Worm (Caenorhabditis elegans) whole organism, mixed stage, embryonic: Measurements from ENCODE around the gene dlc-2.
A peak's percentile ranks its signal among the peaks of the same experiment; 100 is the strongest.

ENCODE experiments used
- M03D4.4 ChIP-seq: sonication (generic microtip); optimal IDR thresholded peaks from 2 replicates; lab custom pipeline; 2017; ENCODE audit warnings: mild to moderate bottlenecking, missing genetic modification characterization, missing compliant biosample characterization
- bed-3 ChIP-seq: fragments of 200-800 bp; sonication (Bioruptor generic); optimal IDR thresholded peaks from 3 replicates; lab custom pipeline; 2018; ENCODE audit warnings: mild to moderate bottlenecking, missing genetic modification characterization, moderate library complexity, missing compliant biosample characterization
- blmp-1 ChIP-seq: fragments of 150-350 bp; optimal IDR thresholded peaks from 2 replicates; lab custom pipeline; 2014; ENCODE audit warnings: missing biosample characterization, missing genetic modification characterization
- ceh-39 ChIP-seq: fragments of 150-350 bp; optimal IDR thresholded peaks from 2 replicates; lab custom pipeline; 2014; ENCODE audit warnings: missing biosample characterization, missing genetic modification characterization
- ceh-43 ChIP-seq: fragments of 200-800 bp; sonication (Bioruptor generic); optimal IDR thresholded peaks from 2 replicates; lab custom pipeline; 2018; ENCODE audit warnings: mild to moderate bottlenecking, missing genetic modification characterization, moderate library complexity, missing compliant biosample characterization
- ceh-83 ChIP-seq: fragments of 200-800 bp; sonication (Bioruptor generic); optimal IDR thresholded peaks from 2 replicates; lab custom pipeline; 2018; ENCODE audit warnings: mild to moderate bottlenecking, missing genetic modification characterization, missing compliant biosample characterization
- ces-1 ChIP-seq: fragments of 150-350 bp; optimal IDR thresholded peaks from 2 replicates; lab custom pipeline; 2014; ENCODE audit warnings: missing biosample characterization, missing genetic modification reagents, missing genetic modification characterization
- cnd-1 ChIP-seq: fragments of 200-800 bp; sonication (Bioruptor generic); optimal IDR thresholded peaks from 2 replicates; lab custom pipeline; 2018; ENCODE audit warnings: mild to moderate bottlenecking, missing genetic modification characterization, missing compliant biosample characterization
- drap-1 ChIP-seq: fragments of 200-800 bp; sonication (Bioruptor generic); optimal IDR thresholded peaks from 3 replicates; lab custom pipeline; 2018; ENCODE audit warnings: mild to moderate bottlenecking, missing genetic modification characterization, missing compliant biosample characterization
- elt-1 ChIP-seq: sonication (generic microtip); optimal IDR thresholded peaks from 2 replicates; lab custom pipeline; 2017; ENCODE audit warnings: missing genetic modification characterization, mild to moderate bottlenecking, missing compliant biosample characterization, antibody characterized with exemption, moderate library complexity, borderline replicate concordance; ENCODE audit not compliant: insufficient read depth
- flh-1 ChIP-seq: fragments of 200-800 bp; sonication (Bioruptor generic); optimal IDR thresholded peaks from 2 replicates; lab custom pipeline; 2018; ENCODE audit warnings: mild to moderate bottlenecking, missing genetic modification characterization, moderate library complexity, missing compliant biosample characterization
- ham-2 ChIP-seq: fragments of 200-800 bp; sonication (Bioruptor generic); optimal IDR thresholded peaks from 2 replicates; lab custom pipeline; 2018; ENCODE audit warnings: mild to moderate bottlenecking, missing genetic modification characterization, missing compliant biosample characterization
- hlh-1 ChIP-seq: fragments of 150-350 bp; optimal IDR thresholded peaks from 2 replicates; lab custom pipeline; 2014; ENCODE audit warnings: missing biosample characterization, missing genetic modification reagents, missing genetic modification characterization
- lin-13 ChIP-seq: fragments of 150-350 bp; optimal IDR thresholded peaks from 2 replicates; lab custom pipeline; 2014; ENCODE audit warnings: missing biosample characterization, missing genetic modification characterization
- lin-32 ChIP-seq: fragments of 200-800 bp; sonication (Bioruptor generic); optimal IDR thresholded peaks from 2 replicates; lab custom pipeline; 2018; ENCODE audit warnings: mild to moderate bottlenecking, missing genetic modification characterization, missing compliant biosample characterization
- lsy-2 ChIP-seq: fragments of 150-350 bp; optimal IDR thresholded peaks from 2 replicates; lab custom pipeline; 2014; ENCODE audit warnings: missing biosample characterization, missing genetic modification characterization
- mab-5 ChIP-seq: fragments of 150-350 bp; optimal IDR thresholded peaks from 2 replicates; lab custom pipeline; 2014; ENCODE audit warnings: missing biosample characterization, missing genetic modification characterization
- mep-1 ChIP-seq: fragments of 150-350 bp; optimal IDR thresholded peaks from 2 replicates; lab custom pipeline; 2017; ENCODE audit warnings: missing biosample characterization, missing genetic modification reagents, missing genetic modification characterization, inconsistent platforms
- mls-2 ChIP-seq: sonication (generic microtip); optimal IDR thresholded peaks from 2 replicates; lab custom pipeline; 2016; ENCODE audit warnings: mild to moderate bottlenecking, missing genetic modification characterization, moderate library complexity, missing compliant biosample characterization
- nhr-12 ChIP-seq: fragments of 150-350 bp; optimal IDR thresholded peaks from 2 replicates; lab custom pipeline; 2014; ENCODE audit warnings: missing biosample characterization, missing genetic modification characterization
- nhr-2 ChIP-seq: fragments of 150-350 bp; optimal IDR thresholded peaks from 2 replicates; lab custom pipeline; 2014; ENCODE audit warnings: missing biosample characterization, missing genetic modification characterization
- nhr-237 ChIP-seq: fragments of 150-350 bp; optimal IDR thresholded peaks from 2 replicates; lab custom pipeline; 2014; ENCODE audit warnings: missing biosample characterization, missing genetic modification characterization
- nhr-28 ChIP-seq: fragments of 150-350 bp; optimal IDR thresholded peaks from 2 replicates; lab custom pipeline; 2014; ENCODE audit warnings: missing biosample characterization, missing genetic modification characterization
- nhr-76 ChIP-seq: sonication (generic microtip); optimal IDR thresholded peaks from 2 replicates; lab custom pipeline; 2017; ENCODE audit warnings: missing biosample characterization, missing genetic modification characterization
- pha-4 ChIP-seq: fragments of 150-350 bp; optimal IDR thresholded peaks from 2 replicates; lab custom pipeline; 2018; ENCODE audit warnings: missing biosample characterization, missing genetic modification reagents, missing genetic modification characterization
- sem-2 ChIP-seq: fragments of 200-800 bp; sonication (Bioruptor generic); optimal IDR thresholded peaks from 2 replicates; lab custom pipeline; 2018; ENCODE audit warnings: mild to moderate bottlenecking, missing genetic modification characterization, missing compliant biosample characterization
- snpc-4 ChIP-seq: fragments of 150-350 bp; optimal IDR thresholded peaks from 2 replicates; lab custom pipeline; 2014; ENCODE audit warnings: missing biosample characterization, missing genetic modification characterization
- sptf-1 ChIP-seq: sonication (generic microtip); optimal IDR thresholded peaks from 2 replicates; lab custom pipeline; 2017; ENCODE audit warnings: mild to moderate bottlenecking, missing genetic modification characterization, moderate library complexity, missing compliant biosample characterization
- tbx-8 ChIP-seq: fragments of 200-800 bp; sonication (Bioruptor generic); optimal IDR thresholded peaks from 2 replicates; lab custom pipeline; 2018; ENCODE audit warnings: mild to moderate bottlenecking, missing genetic modification characterization, moderate library complexity, missing compliant biosample characterization
- unc-120 ChIP-seq: sonication (generic microtip); optimal IDR thresholded peaks from 2 replicates; lab custom pipeline; 2017; ENCODE audit warnings: missing genetic modification characterization, missing compliant biosample characterization; ENCODE audit not compliant: poor library complexity, severe bottlenecking
- unc-62 ChIP-seq: fragments of 150-350 bp; optimal IDR thresholded peaks from 2 replicates; lab custom pipeline; 2014; ENCODE audit warnings: missing biosample characterization, missing genetic modification reagents, missing genetic modification characterization
- zip-8 ChIP-seq: fragments of 150-350 bp; optimal IDR thresholded peaks from 2 replicates; lab custom pipeline; 2014; ENCODE audit warnings: missing biosample characterization, missing genetic modification characterization
- ztf-11 ChIP-seq: fragments of 150-350 bp; optimal IDR thresholded peaks from 2 replicates; lab custom pipeline; 2014; ENCODE audit warnings: missing biosample characterization, missing genetic modification characterization

The dlc-2 gene

ce11 chrIV:12111477-12111876, at the start of gene dlc-2:
Gene dlc-2 (minus strand): TSS chrIV:12111577.
- TF ChIP-seq flh-1 (GFP tag; lab: Kevin White, UChicago) (no peak), ham-2 (GFP tag; lab: Kevin White, UChicago) (no peak), lsy-2 (tag; lab: Kevin White, UChicago) (no peak), tbx-8 (no peak), ztf-11 (tag; lab: Kevin White, UChicago) (no peak), ceh-43 (no peak), pha-4 (tag; lab: Kevin White, UChicago) (no peak), mls-2 (no peak), unc-120 (tag; lab: Kevin White, UChicago) (no peak), mab-5 (tag; lab: Kevin White, UChicago) (no peak), M03D4.4 (tag; lab: Kevin White, UChicago) (no peak), elt-1 (tag; lab: Kevin White, UChicago) (no peak), nhr-12 (no peak), drap-1 (GFP tag; lab: Kevin White, UChicago) (no peak)

- no peak for TF ChIP-seq snpc-4 (tag; lab: Kevin White, UChicago)
- no peak for TF ChIP-seq pha-4 (tag; lab: Kevin White, UChicago)
- TF ChIP-seq lin-32 (GFP tag; lab: Kevin White, UChicago), result no peak
- TF ChIP-seq ceh-43, result no peak
- TF ChIP-seq nhr-76 (tag; lab: Kevin White, UChicago), result no peak
- TF ChIP-seq nhr-2 (tag; lab: Kevin White, UChicago), result no peak
- no peak for TF ChIP-seq lsy-2 (tag; lab: Kevin White, UChicago)
- no peak for TF ChIP-seq blmp-1 (tag; lab: Kevin White, UChicago)
- no peak for TF ChIP-seq lin-13 (tag; lab: Kevin White, UChicago)
- no peak for TF ChIP-seq drap-1 (GFP tag; lab: Kevin White, UChicago)
- no peak for TF ChIP-seq nhr-28
Measured at ce11 chrIV:12160421-12160820, 49.0 kb upstream of the dlc-2 start.

- TF ChIP-seq ztf-11 (tag; lab: Kevin White, UChicago), result no peak
- no peak for TF ChIP-seq M03D4.4 (tag; lab: Kevin White, UChicago)
- peak; percentile 70 for TF ChIP-seq cnd-1
- no peak for TF ChIP-seq sptf-1 (tag; lab: Kevin White, UChicago)
- peak; percentile 35 for TF ChIP-seq ceh-39 (tag; lab: Kevin White, UChicago)
- no peak for TF ChIP-seq lin-13 (tag; lab: Kevin White, UChicago)
- TF ChIP-seq zip-8, result no peak
- no peak for TF ChIP-seq blmp-1 (tag; lab: Kevin White, UChicago)
- TF ChIP-seq unc-120 (tag; lab: Kevin White, UChicago), result no peak
- TF ChIP-seq ces-1 (GFP tag; lab: Kevin White, UChicago), result no peak
- no peak for TF ChIP-seq snpc-4 (tag; lab: Kevin White, UChicago)
- no peak for TF ChIP-seq tbx-8
- peak; percentile 61 for TF ChIP-seq lin-32 (GFP tag; lab: Kevin White, UChicago)
- no peak for TF ChIP-seq drap-1 (GFP tag; lab: Kevin White, UChicago)
- TF ChIP-seq lsy-2 (tag; lab: Kevin White, UChicago), result no peak
- TF ChIP-seq nhr-237 (tag; lab: Kevin White, UChicago), result no peak
- no peak for TF ChIP-seq ceh-43
- TF ChIP-seq ham-2 (GFP tag; lab: Kevin White, UChicago), result peak; percentile 78
- TF ChIP-seq bed-3 (GFP tag; lab: Kevin White, UChicago), result no peak
- no peak for TF ChIP-seq hlh-1 (tag; lab: Kevin White, UChicago)
- peak; percentile 59 for TF ChIP-seq nhr-2 (tag; lab: Kevin White, UChicago)
- TF ChIP-seq mep-1 (tag; lab: Kevin White, UChicago), result no peak
- TF ChIP-seq sem-2, result no peak
- TF ChIP-seq flh-1 (GFP tag; lab: Kevin White, UChicago), result no peak
- TF ChIP-seq ceh-83 (GFP tag; lab: Kevin White, UChicago), result no peak
Measured at ce11 chrIV:12157915-12158314, 46.5 kb upstream of the dlc-2 start.

ce11 chrIV:12156642-12157233, 45.4 kb upstream of the dlc-2 start, which contains the start of gene eri-12:
Gene eri-12 (plus strand): TSS chrIV:12156838.
- TF ChIP-seq nhr-76 (tag; lab: Kevin White, UChicago) (no peak), unc-62 (GFP tag; lab: Kevin White, UChicago) (peak; percentile 73), ces-1 (GFP tag; lab: Kevin White, UChicago) (no peak)
